Fruit fly (Drosophila melanogaster): Measurements from ENCODE around the gene Syp.

Syp gene

dm6 chr3R:20773174-20773573 lies 16.6 kb downstream of the Syp start (continued):
- TF ChIP-seq Gug (GFP tag; IDR thresholded peaks at IDR 0.05), result no peak
- no peak for TF ChIP-seq Hr39 (GFP tag; optimal IDR thresholded peaks at IDR 0.05)
- TF ChIP-seq esn (GFP tag; optimal IDR thresholded peaks at IDR 0.05), result peak; percentile 39
- TF ChIP-seq CG7368 (GFP tag; optimal IDR thresholded peaks at IDR 0.05), result peak; percentile 63
- TF ChIP-seq dac (GFP tag; optimal IDR thresholded peaks at IDR 0.05), result no peak
- no peak for TF ChIP-seq Blimp-1 (GFP tag; optimal IDR thresholded peaks at IDR 0.05)
- peak; percentile 69 for TF ChIP-seq svp (GFP tag)
- TF ChIP-seq pdm3 (GFP tag; optimal IDR thresholded peaks at IDR 0.05), result peak; percentile 53
- TF ChIP-seq CG6808 (GFP tag; optimal IDR thresholded peaks at IDR 0.05), result peak; percentile 51
- peak; percentile 65 for TF ChIP-seq Eip75B (GFP tag; optimal IDR thresholded peaks at IDR 0.05)
- TF ChIP-seq CG11902 (GFP tag; optimal IDR thresholded peaks at IDR 0.05), result no peak
- no peak for TF ChIP-seq CG11762 (GFP tag; optimal IDR thresholded peaks at IDR 0.05; ENCODE audit: insufficient read depth)
- TF ChIP-seq Smox (GFP tag; optimal IDR thresholded peaks at IDR 0.05), result no peak
- peak; percentile 39 for TF ChIP-seq acj6 (GFP tag; optimal IDR thresholded peaks at IDR 0.05)
- no peak for TF ChIP-seq CG4318 (GFP tag; optimal IDR thresholded peaks at IDR 0.05)
- TF ChIP-seq topi (GFP tag; optimal IDR thresholded peaks at IDR 0.05), result no peak
- no peak for TF ChIP-seq fkh (GFP tag; optimal IDR thresholded peaks at IDR 0.05)
- no peak for TF ChIP-seq CG6276 (GFP tag; optimal IDR thresholded peaks at IDR 0.05)
- no peak for TF ChIP-seq CG16779 (tag; optimal IDR thresholded peaks at IDR 0.05)
- TF ChIP-seq Hr38 (GFP tag; optimal IDR thresholded peaks at IDR 0.05), result no peak
- peak; percentile 59 for TF ChIP-seq CG3919 (GFP tag; optimal IDR thresholded peaks at IDR 0.05)
- peak; percentile 45 for TF ChIP-seq achi (GFP tag; optimal IDR thresholded peaks at IDR 0.05)
- TF ChIP-seq CG6792 (GFP tag; optimal IDR thresholded peaks at IDR 0.05), result peak; percentile 42
- no peak for TF ChIP-seq Sox15 (GFP tag; optimal IDR thresholded peaks at IDR 0.05)
- no peak for TF ChIP-seq CG31627 (GFP tag; optimal IDR thresholded peaks at IDR 0.05)
- TF ChIP-seq fd85E (GFP tag; optimal IDR thresholded peaks at IDR 0.05), result no peak
- TF ChIP-seq CG32006 (GFP tag; optimal IDR thresholded peaks at IDR 0.05), result peak; percentile 10
- no peak for TF ChIP-seq CG9139 (GFP tag; optimal IDR thresholded peaks at IDR 0.05)
- no peak for TF ChIP-seq Lpt (GFP tag; optimal IDR thresholded peaks at IDR 0.05)

dm6 chr3R:20774125-20774524 lies 17.6 kb downstream of the Syp start:
- TF ChIP-seq cyc (GFP tag; optimal IDR thresholded peaks at IDR 0.05) (no peak), CG15336 (GFP tag; IDR thresholded peaks at IDR 0.05) (no peak), CG6854 (GFP tag; optimal IDR thresholded peaks at IDR 0.05) (no peak), Blimp-1 (GFP tag; optimal IDR thresholded peaks at IDR 0.05) (no peak), CG34406 (GFP tag; optimal IDR thresholded peaks at IDR 0.05) (no peak), CG11762 (GFP tag; optimal IDR thresholded peaks at IDR 0.05; ENCODE audit: insufficient read depth) (no peak), dsx (GFP tag; optimal IDR thresholded peaks at IDR 0.05; ENCODE audit: poor library complexity, severe bottlenecking) (peak; percentile 49), Eip78C (GFP tag) (peak; percentile 59), lz (GFP tag; optimal IDR thresholded peaks at IDR 0.05) (no peak), CG8119 (GFP tag; IDR thresholded peaks at IDR 0.05) (no peak), CG1621 (tag; optimal IDR thresholded peaks at IDR 0.05) (peak; percentile 75), acj6 (GFP tag; optimal IDR thresholded peaks at IDR 0.05) (no peak), Sox15 (GFP tag; optimal IDR thresholded peaks at IDR 0.05) (no peak), CG16779 (tag; optimal IDR thresholded peaks at IDR 0.05) (no peak), ss (GFP tag; optimal IDR thresholded peaks at IDR 0.05) (peak in 1 of 2 experiments; percentile 25), Ets96B (tag; optimal IDR thresholded peaks at IDR 0.05) (no peak), fd85E (GFP tag; optimal IDR thresholded peaks at IDR 0.05) (no peak)
